Fruit fly (Drosophila melanogaster) whole organism, embryonic: ENCODE results near the gene wda.

Source experiments
- Abd-B ChIP-seq: fragments of 200-800 bp; sonication (Bioruptor generic); optimal IDR thresholded peaks from 2 replicates; lab custom pipeline; 2018; ENCODE audit warnings: missing biosample characterization, mild to moderate bottlenecking, missing genetic modification characterization, moderate library complexity
- Atf-2 ChIP-seq: fragments of 200-800 bp; sonication (Bioruptor generic); optimal IDR thresholded peaks from 2 replicates; lab custom pipeline; 2016; ENCODE audit warnings: missing biosample characterization, missing genetic modification characterization
- CG10959 ChIP-seq: fragments of 200-800 bp; sonication (Bioruptor generic); IDR thresholded peaks from 2 replicates; pipeline ENCODE4 v1.3.6; 2022; ENCODE audit warnings: missing biosample characterization, missing genetic modification characterization
- CG11093 ChIP-seq: fragments of 200-800 bp; sonication (Bioruptor generic); IDR thresholded peaks from 3 replicates; pipeline ENCODE4 v1.3.6; 2022; ENCODE audit warnings: missing biosample characterization, missing genetic modification characterization
- CG11398 ChIP-seq: fragments of 200-800 bp; sonication (Bioruptor generic); optimal IDR thresholded peaks from 2 replicates; lab custom pipeline; 2016; ENCODE audit warnings: missing biosample characterization, missing genetic modification characterization
- CG11504 ChIP-seq: fragments of 200-800 bp; sonication (Bioruptor generic); optimal IDR thresholded peaks from 3 replicates; lab custom pipeline; 2019; ENCODE audit warnings: missing biosample characterization, mild to moderate bottlenecking, missing genetic modification characterization, moderate library complexity
- CG12155 ChIP-seq: fragments of 200-800 bp; sonication (Bioruptor generic); optimal IDR thresholded peaks from 3 replicates; lab custom pipeline; 2016; ENCODE audit warnings: missing biosample characterization, missing genetic modification characterization
- CG12744 ChIP-seq: fragments of 200-800 bp; sonication (Bioruptor generic); optimal IDR thresholded peaks from 2 replicates; lab custom pipeline; 2016; ENCODE audit warnings: missing biosample characterization, missing genetic modification characterization
- CG13624 ChIP-seq: fragments of 200-800 bp; sonication (Bioruptor generic); optimal IDR thresholded peaks from 2 replicates; lab custom pipeline; 2016; ENCODE audit warnings: missing biosample characterization, missing genetic modification characterization
- CG13894 ChIP-seq: fragments of 200-800 bp; sonication (Bioruptor generic); optimal IDR thresholded peaks from 3 replicates; lab custom pipeline; 2018; ENCODE audit warnings: missing biosample characterization, mild to moderate bottlenecking, missing genetic modification characterization, moderate library complexity
- CG17361 ChIP-seq: fragments of 200-800 bp; sonication (Bioruptor generic); IDR thresholded peaks from 3 replicates; pipeline ENCODE4 v1.3.6; 2022; ENCODE audit warnings: missing biosample characterization, missing genetic modification characterization
- CG18764 ChIP-seq: fragments of 200-800 bp; sonication (Bioruptor generic); optimal IDR thresholded peaks from 3 replicates; lab custom pipeline; 2016; ENCODE audit warnings: missing biosample characterization, missing genetic modification characterization
- CG31388 ChIP-seq: fragments of 200-800 bp; sonication (Bioruptor generic); optimal IDR thresholded peaks from 2 replicates; lab custom pipeline; 2016; ENCODE audit warnings: missing biosample characterization, missing genetic modification characterization
- CG32767 ChIP-seq: fragments of 200-800 bp; sonication (Bioruptor generic); IDR thresholded peaks from 2 replicates; pipeline ENCODE4 v1.3.6; 2022; ENCODE audit warnings: missing biosample characterization, missing genetic modification characterization
- CG3847 ChIP-seq: fragments of 200-800 bp; sonication (Bioruptor generic); IDR thresholded peaks from 2 replicates; pipeline ENCODE4 v1.3.6; 2022; ENCODE audit warnings: missing biosample characterization, missing genetic modification characterization
- CG43689 ChIP-seq: fragments of 200-800 bp; sonication (Bioruptor generic); IDR thresholded peaks from 2 replicates; pipeline ENCODE4 v1.3.6; 2022; ENCODE audit warnings: missing biosample characterization, missing genetic modification characterization
- CG4730 ChIP-seq: fragments of 200-800 bp; sonication (Bioruptor generic); IDR thresholded peaks from 2 replicates; pipeline ENCODE4 v1.3.6; 2022; ENCODE audit warnings: missing biosample characterization, missing genetic modification characterization
- CG6854 ChIP-seq: fragments of 200-800 bp; sonication (Bioruptor generic); optimal IDR thresholded peaks from 3 replicates; lab custom pipeline; 2017; ENCODE audit warnings: missing biosample characterization, mild to moderate bottlenecking, missing genetic modification characterization
- CG7271 ChIP-seq: fragments of 200-800 bp; sonication (Bioruptor generic); optimal IDR thresholded peaks from 2 replicates; lab custom pipeline; 2018; ENCODE audit warnings: missing biosample characterization, mild to moderate bottlenecking, missing genetic modification characterization, moderate library complexity
- CG7987 ChIP-seq: fragments of 200-800 bp; sonication (Bioruptor generic); optimal IDR thresholded peaks from 2 replicates; lab custom pipeline; 2018; ENCODE audit warnings: missing biosample characterization, mild to moderate bottlenecking, missing genetic modification characterization, moderate library complexity
- CG9437 ChIP-seq: fragments of 200-800 bp; sonication (Bioruptor generic); optimal IDR thresholded peaks from 2 replicates; lab custom pipeline; 2018; ENCODE audit warnings: missing biosample characterization, mild to moderate bottlenecking, missing genetic modification characterization
- CG9817 ChIP-seq: fragments of 200-800 bp; sonication (Bioruptor generic); optimal IDR thresholded peaks from 2 replicates; lab custom pipeline; 2018; ENCODE audit warnings: missing biosample characterization, mild to moderate bottlenecking, missing genetic modification characterization, moderate library complexity
- Camta ChIP-seq: fragments of 200-800 bp; sonication (Bioruptor generic); optimal IDR thresholded peaks from 2 replicates; lab custom pipeline; 2016; ENCODE audit warnings: missing biosample characterization, missing genetic modification characterization
- CkIIα-i1 ChIP-seq: fragments of 200-800 bp; sonication (Bioruptor generic); IDR thresholded peaks from 2 replicates; pipeline ENCODE4 v1.3.6; 2022; ENCODE audit warnings: missing biosample characterization, missing genetic modification characterization
- Dip3 ChIP-seq: fragments of 200-800 bp; sonication (Bioruptor generic); optimal IDR thresholded peaks from 3 replicates; lab custom pipeline; 2016; ENCODE audit warnings: missing biosample characterization, missing genetic modification characterization
- E2f1 ChIP-seq: fragments of 200-800 bp; sonication (Bioruptor generic); IDR thresholded peaks from 2 replicates; pipeline ENCODE4 v1.3.6; 2022; ENCODE audit warnings: missing biosample characterization, missing genetic modification characterization
- ERR ChIP-seq: fragments of 200-800 bp; sonication (Bioruptor generic); optimal IDR thresholded peaks from 2 replicates; lab custom pipeline; 2016; ENCODE audit warnings: missing biosample characterization, missing genetic modification characterization
- Eip74EF ChIP-seq, 2 experiments: fragments of 200-800 bp in 1 of 2; fragments of >200 bp in 1 of 2; sonication (Bioruptor generic) in 1 of 2; optimal IDR thresholded peaks; 2 replicates each; lab custom pipeline; 2017 to 2019; ENCODE audit warnings: missing biosample characterization in 2 of 2, missing genetic modification characterization in 2 of 2, mild to moderate bottlenecking in 1 of 2, moderate library complexity in 1 of 2
- Fer2 ChIP-seq: fragments of 200-800 bp; sonication (Bioruptor generic); optimal IDR thresholded peaks from 2 replicates; lab custom pipeline; 2018; ENCODE audit warnings: missing biosample characterization, mild to moderate bottlenecking, missing genetic modification characterization, moderate library complexity
- H15 ChIP-seq: fragments of 200-800 bp; sonication (Bioruptor generic); IDR thresholded peaks from 3 replicates; pipeline ENCODE4 v1.3.6; 2022; ENCODE audit warnings: missing biosample characterization, missing genetic modification characterization
- HHEX ChIP-seq: fragments of 200-800 bp; sonication (Bioruptor generic); optimal IDR thresholded peaks from 3 replicates; lab custom pipeline; 2017; ENCODE audit warnings: missing biosample characterization, mild to moderate bottlenecking, missing genetic modification characterization, missing genetic modification reagents
- HLH4C ChIP-seq: fragments of 200-800 bp; sonication (Bioruptor generic); IDR thresholded peaks from 3 replicates; pipeline ENCODE4 v1.3.6; 2022; ENCODE audit warnings: missing biosample characterization, missing genetic modification characterization; ENCODE audit not compliant: partially characterized antibody
- Hr39 ChIP-seq: fragments of >200 bp; optimal IDR thresholded peaks from 2 replicates; lab custom pipeline; 2017
- MTF-1 ChIP-seq: fragments of 200-800 bp; sonication (Bioruptor generic); optimal IDR thresholded peaks from 2 replicates; lab custom pipeline; 2018; ENCODE audit warnings: missing biosample characterization, mild to moderate bottlenecking, missing genetic modification characterization, borderline replicate concordance
- Ravus ChIP-seq: fragments of 200-800 bp; sonication (Bioruptor generic); IDR thresholded peaks from 2 replicates; pipeline ENCODE4 v1.3.6; 2022; ENCODE audit warnings: missing biosample characterization, missing genetic modification characterization
- Rx ChIP-seq: fragments of 200-800 bp; sonication (Bioruptor generic); IDR thresholded peaks from 2 replicates; pipeline ENCODE4 v1.3.6; 2022; ENCODE audit warnings: missing biosample characterization, missing genetic modification characterization
- ap ChIP-seq: fragments of 200-800 bp; sonication (Bioruptor generic); IDR thresholded peaks from 2 replicates; pipeline ENCODE4 v1.3.6; 2022; ENCODE audit warnings: missing biosample characterization, missing genetic modification characterization
- ems ChIP-seq: fragments of 200-800 bp; sonication (Bioruptor generic); optimal IDR thresholded peaks from 3 replicates; lab custom pipeline; 2016; ENCODE audit warnings: missing biosample characterization, missing genetic modification characterization
- exex ChIP-seq: fragments of 200-800 bp; sonication (Bioruptor generic); optimal IDR thresholded peaks from 4 replicates; lab custom pipeline; 2018; ENCODE audit warnings: missing biosample characterization, mild to moderate bottlenecking, missing genetic modification characterization, moderate library complexity
- fd102C ChIP-seq: fragments of 200-800 bp; sonication (Bioruptor generic); optimal IDR thresholded peaks from 2 replicates; lab custom pipeline; 2018; ENCODE audit warnings: missing biosample characterization, mild to moderate bottlenecking, missing genetic modification characterization, moderate library complexity
- gsb-n ChIP-seq: fragments of 200-800 bp; sonication (Bioruptor generic); optimal IDR thresholded peaks from 3 replicates; lab custom pipeline; 2018; ENCODE audit warnings: missing biosample characterization, mild to moderate bottlenecking, missing genetic modification characterization
- kah ChIP-seq: fragments of 200-800 bp; sonication (Bioruptor generic); optimal IDR thresholded peaks from 2 replicates; lab custom pipeline; 2018; ENCODE audit warnings: missing biosample characterization, mild to moderate bottlenecking, missing genetic modification characterization
- knrl ChIP-seq: fragments of 200-800 bp; sonication (Bioruptor generic); IDR thresholded peaks from 3 replicates; pipeline ENCODE4 v1.3.6; 2022; ENCODE audit warnings: missing biosample characterization, missing genetic modification characterization; ENCODE audit not compliant: partially characterized antibody
- nerfin-1 ChIP-seq: fragments of 200-800 bp; sonication (Bioruptor generic); optimal IDR thresholded peaks from 3 replicates; lab custom pipeline; 2019; ENCODE audit warnings: missing biosample characterization, mild to moderate bottlenecking, missing genetic modification characterization, moderate library complexity
- nmo ChIP-seq: fragments of 200-800 bp; sonication (Bioruptor generic); optimal IDR thresholded peaks from 2 replicates; lab custom pipeline; 2018; ENCODE audit warnings: missing biosample characterization, mild to moderate bottlenecking, missing genetic modification characterization, moderate library complexity
- otp ChIP-seq: fragments of 200-800 bp; sonication (Bioruptor generic); IDR thresholded peaks from 3 replicates; pipeline ENCODE4, ENCODE4 v1.3.6; 2022; ENCODE audit warnings: missing biosample characterization, missing genetic modification characterization
- schlank ChIP-seq: fragments of 200-800 bp; sonication (Bioruptor generic); optimal IDR thresholded peaks from 2 replicates; lab custom pipeline; 2018; ENCODE audit warnings: missing biosample characterization, mild to moderate bottlenecking, missing genetic modification characterization
- slou ChIP-seq: fragments of 200-800 bp; sonication (Bioruptor generic); optimal IDR thresholded peaks from 3 replicates; lab custom pipeline; 2016; ENCODE audit warnings: missing biosample characterization, missing genetic modification characterization
- sqz ChIP-seq: fragments of 200-800 bp; sonication (Bioruptor generic); optimal IDR thresholded peaks from 3 replicates; lab custom pipeline; 2018; ENCODE audit warnings: missing biosample characterization, mild to moderate bottlenecking, missing genetic modification characterization
- wek ChIP-seq: fragments of 200-800 bp; sonication (Bioruptor generic); optimal IDR thresholded peaks from 3 replicates; lab custom pipeline; 2018; ENCODE audit warnings: missing biosample characterization, mild to moderate bottlenecking, missing genetic modification characterization, moderate library complexity
- yki ChIP-seq: fragments of >200 bp; optimal IDR thresholded peaks from 3 replicates; lab custom pipeline; 2018

The wda gene

DNA sequence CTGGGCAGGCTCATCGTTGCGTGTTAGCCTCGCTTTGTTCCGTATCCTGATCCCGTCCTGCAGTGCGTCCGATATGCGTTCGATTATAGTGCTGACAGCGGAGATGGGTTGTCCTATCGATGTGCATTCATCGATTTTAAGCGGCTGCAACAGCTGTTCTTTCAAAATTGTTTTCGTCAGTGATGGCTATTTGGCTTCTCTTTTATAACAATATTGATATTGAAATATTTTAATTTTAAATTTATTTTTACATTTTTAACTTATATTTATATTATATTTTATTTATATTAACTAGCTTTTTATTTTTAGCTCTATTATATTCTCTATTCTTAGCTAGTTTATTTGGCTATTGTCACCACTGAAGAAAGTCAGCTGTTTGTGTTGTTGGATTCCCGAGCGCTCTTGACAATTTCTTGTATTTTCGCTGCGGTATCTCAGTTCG is at the start of gene wda, which contains the start of gene Pex11c (continued):
- TF ChIP-seq CG43689 (0 out of 2 replicates have a peak, but pooled peaks have one; percentile 23), Dip3 (GFP tag; lab: Kevin White, UChicago) (peak; percentile 26), ERR (GFP tag; lab: Kevin White, UChicago) (no peak), CG3847 (GFP tag; lab: Robert Waterston, UW) (peak; percentile 89), yki (lab: Kevin White, UChicago) (no peak), schlank (tag; lab: Kevin White, UChicago) (no peak), Fer2 (peak; percentile 44), HHEX (GFP tag; lab: Kevin White, UChicago) (peak; percentile 82), CG7271 (tag; lab: Kevin White, UChicago) (peak; percentile 85), Rx (GFP tag; lab: Robert Waterston, UW) (no peak; the same call in 1 of the 2 replicates), fd102C (peak; percentile 59), wek (GFP tag; lab: Kevin White, UChicago) (no peak), CG12744 (GFP tag; lab: Kevin White, UChicago) (no peak), nmo (peak; percentile 87), CG13894 (tag; lab: Kevin White, UChicago) (no peak), CG10959 (GFP tag; lab: Robert Waterston, UW) (peak; percentile 71), Ravus (GFP tag; lab: Robert Waterston, UW) (peak; percentile 56), CG13624 (GFP tag; lab: Kevin White, UChicago) (no peak), exex (tag; lab: Kevin White, UChicago) (peak; percentile 62), knrl (GFP tag; lab: Robert Waterston, UW) (no peak; the same call in 1 of the 3 replicates), CG7987 (GFP tag; lab: Kevin White, UChicago) (no peak), kah (no peak), CG12155 (GFP tag; lab: Kevin White, UChicago) (peak; percentile 83), CG6854 (GFP tag; lab: Kevin White, UChicago) (peak; percentile 53), Abd-B (GFP tag; lab: Kevin White, UChicago) (no peak), Hr39 (lab: Kevin White, UChicago) (no peak), CG11093 (no peak), HLH4C (GFP tag; lab: Robert Waterston, UW) (peak; percentile 61; the same call in 1 of the 3 replicates), CG9817 (tag; lab: Kevin White, UChicago) (peak; percentile 87), CG17361 (GFP tag; lab: Robert Waterston, UW) (peak; percentile 95), CG11398 (GFP tag; lab: Kevin White, UChicago) (no peak), CG18764 (peak; percentile 62), sqz (peak; percentile 25), nerfin-1 (peak; percentile 53), ems (GFP tag; lab: Kevin White, UChicago) (peak; percentile 35), ap (peak; percentile 73; the same call in 1 of the 2 replicates), CG11504 (tag; lab: Kevin White, UChicago) (no peak), gsb-n (tag; lab: Kevin White, UChicago) (peak; percentile 95), Eip74EF (GFP tag; optimal IDR thresholded peaks at IDR 0.05; lab: Kevin White, UChicago) (peak in 1 of 2 experiments; percentile 38), Camta (GFP tag; lab: Kevin White, UChicago) (peak; percentile 32), CG9437 (GFP tag; lab: Kevin White, UChicago) (peak; percentile 79), CG4730 (GFP tag; lab: Robert Waterston, UW) (peak; percentile 83; the same call in 1 of the 2 replicates), E2f1 (GFP tag; lab: Robert Waterston, UW) (peak; percentile 88), H15 (GFP tag; lab: Robert Waterston, UW) (peak; percentile 87), CG31388 (GFP tag; lab: Kevin White, UChicago) (peak; percentile 28), otp (GFP tag; lab: Robert Waterston, UW) (peak; percentile 68; the same call in 1 of the 3 replicates), MTF-1 (no peak), Atf-2 (GFP tag; lab: Kevin White, UChicago) (peak; percentile 12), slou (peak; percentile 36), CkIIα-i1 (no peak), CG32767 (GFP tag; lab: Robert Waterston, UW) (peak; percentile 88; the same call in 1 of the 2 replicates)
